Worm (Caenorhabditis elegans): ENCODE measurements around the gene B0303.14.

DNA sequence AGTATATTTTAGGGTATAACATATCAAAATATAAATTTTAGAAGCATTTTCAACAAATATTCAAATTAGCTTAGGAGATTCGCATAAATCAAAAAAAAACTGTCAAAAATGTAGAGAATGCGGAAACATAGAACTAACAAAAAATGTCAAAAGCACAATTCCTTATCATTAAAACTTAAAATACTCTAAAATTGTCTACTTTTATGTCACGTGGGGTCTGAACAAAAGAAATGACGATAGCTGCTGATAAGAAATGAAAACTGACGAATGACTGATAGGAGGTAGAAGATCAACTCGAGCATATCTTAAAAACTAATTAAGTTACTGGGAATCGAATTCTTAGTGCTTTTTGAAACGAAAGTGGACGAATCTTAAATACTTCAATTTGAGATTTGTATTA is 17.7 kb upstream of the B0303.14 start:
- no peak for TF ChIP-seq hlh-4 (tag; optimal IDR thresholded peaks at IDR 0.05)
- TF ChIP-seq ets-5 (GFP tag; IDR thresholded peaks at IDR 0.05) = no peak
- TF ChIP-seq lir-3 (tag; optimal IDR thresholded peaks at IDR 0.05; ENCODE audit: poor library complexity) = no peak
- TF ChIP-seq sox-4 (tag; optimal IDR thresholded peaks at IDR 0.05) = no peak

All from whole organism, L1 larva.